Worm (Caenorhabditis elegans) whole organism, midembryonic: ENCODE measurements around the gene srw-36.

ENCODE experiments used
- T22C8.4 ChIP-seq: fragments of 200-800 bp; sonication (Bioruptor generic); IDR thresholded peaks from 2 replicates; pipeline ENCODE4 v1.3.6; 2022; ENCODE audit warnings: missing genetic modification characterization, missing compliant biosample characterization
- cog-1 ChIP-seq: sonication (generic microtip); optimal IDR thresholded peaks from 2 replicates; lab custom pipeline; 2016; ENCODE audit warnings: missing genetic modification characterization, missing compliant biosample characterization
- flt-1 ChIP-seq: fragments of 200-800 bp; sonication (Bioruptor generic); IDR thresholded peaks from 2 replicates; pipeline ENCODE4 v1.3.6; 2022; ENCODE audit warnings: missing genetic modification characterization, missing compliant biosample characterization
- ref-1 ChIP-seq: fragments of 200-800 bp; sonication (Bioruptor generic); conservative IDR thresholded peaks from 2 replicates; pipeline ENCODE4 v1.3.6; 2022; ENCODE audit warnings: missing genetic modification reagents, missing genetic modification characterization, missing compliant biosample characterization
- ztf-23 ChIP-seq: fragments of 200-800 bp; sonication (Bioruptor generic); IDR thresholded peaks from 2 replicates; pipeline ENCODE4 v1.3.6; 2022; ENCODE audit warnings: missing genetic modification reagents, missing genetic modification characterization, missing compliant biosample characterization
- ztf-29 ChIP-seq: fragments of 200-800 bp; sonication (Bioruptor generic); IDR thresholded peaks from 2 replicates; pipeline ENCODE4 v1.3.6; 2022; ENCODE audit warnings: missing genetic modification reagents, missing genetic modification characterization, missing compliant biosample characterization

DNA sequence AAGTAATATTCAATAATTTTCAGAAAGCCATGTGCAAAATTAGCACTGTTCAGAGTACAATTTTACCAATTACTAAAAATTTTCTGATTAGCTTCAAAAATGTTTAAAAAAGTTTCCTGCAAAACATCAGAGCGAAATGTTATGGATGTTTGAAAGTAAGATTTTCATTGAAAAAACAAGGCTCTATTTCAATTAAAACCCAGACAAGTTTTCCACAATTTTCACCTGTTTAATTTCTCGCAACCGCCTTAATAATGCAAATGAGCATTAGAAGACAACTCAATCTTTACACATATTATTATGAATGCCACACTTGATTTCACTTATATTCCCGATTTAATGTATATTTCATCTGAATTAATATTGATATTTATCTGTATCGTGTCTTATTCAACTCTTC is 11.6 kb downstream of the srw-36 start, which contains the start of gene srz-101:
- TF ChIP-seq ztf-29 (GFP tag; lab: Robert Waterston, UW) (no peak), T22C8.4 (GFP tag; lab: Robert Waterston, UW) (no peak), cog-1 (tag; lab: Kevin White, UChicago) (no peak), flt-1 (no peak), ztf-23 (GFP tag; lab: Robert Waterston, UW) (no peak), ref-1 (GFP tag; lab: Robert Waterston, UW) (no peak)
